Fruit fly (Drosophila melanogaster): ENCODE measurements around the gene CG14543.
A peak's percentile ranks its signal among the peaks of the same experiment; 100 is the strongest.

CG14543 gene

dm6 chr3R:26021195-26021914 lies 35.1 kb upstream of the CG14543 start (continued):
- TF ChIP-seq HLH54F (GFP tag; optimal IDR thresholded peaks at IDR 0.05) (peak; percentile 76), CG4820 (GFP tag; optimal IDR thresholded peaks at IDR 0.05) (peak; percentile 95), grau (tag; optimal IDR thresholded peaks at IDR 0.05) (peak; percentile 96), CG13123 (GFP tag; optimal IDR thresholded peaks at IDR 0.05) (peak; percentile 82), ac (GFP tag; optimal IDR thresholded peaks at IDR 0.05) (peak; percentile 86), CG10565 (GFP tag; optimal IDR thresholded peaks at IDR 0.05) (peak; percentile 53), CG12104 (GFP tag; optimal IDR thresholded peaks at IDR 0.05) (peak; percentile 97), dmrt11E (tag; optimal IDR thresholded peaks at IDR 0.05) (peak; percentile 99), E2f1 (GFP tag; IDR thresholded peaks at IDR 0.05) (peak; percentile 75), Gsc (GFP tag; IDR thresholded peaks at IDR 0.05) (peak; percentile 73), bab2 (GFP tag; optimal IDR thresholded peaks at IDR 0.05) (peak; percentile 88), sens (GFP tag) (peak; percentile 99), Sin3A (optimal IDR thresholded peaks at IDR 0.05) (no peak), CG9609 (GFP tag; optimal IDR thresholded peaks at IDR 0.05) (peak; percentile 79), CG14441 (GFP tag; IDR thresholded peaks at IDR 0.05) (no peak), CG3726 (GFP tag; IDR thresholded peaks at IDR 0.05) (peak; percentile 71; the same call in 2 of the 3 replicates), hth (optimal IDR thresholded peaks at IDR 0.05) (no peak), Ets65A (GFP tag) (peak; percentile 66), CG17802 (tag; optimal IDR thresholded peaks at IDR 0.05) (peak; percentile 57), nmo (GFP tag; optimal IDR thresholded peaks at IDR 0.05) (peak; percentile 99), CG10321 (GFP tag; IDR thresholded peaks at IDR 0.05) (peak; percentile 56), CG31441 (GFP tag; IDR thresholded peaks at IDR 0.05) (peak; percentile 99), CG17612 (GFP tag; IDR thresholded peaks at IDR 0.05) (peak; percentile 62), tio (GFP tag; optimal IDR thresholded peaks at IDR 0.05) (peak; percentile 98), Hr3 (GFP tag; optimal IDR thresholded peaks at IDR 0.05) (peak; percentile 97), phol (tag; optimal IDR thresholded peaks at IDR 0.05) (peak; percentile 98), CG6175 (GFP tag; IDR thresholded peaks at IDR 0.05) (peak; percentile 61; the same call in 1 of the 3 replicates), ab (GFP tag; optimal IDR thresholded peaks at IDR 0.05) (no peak), CG4730 (GFP tag; IDR thresholded peaks at IDR 0.05) (peak; percentile 72), mam (GFP tag; optimal IDR thresholded peaks at IDR 0.05) (peak; percentile 86), CG6791 (GFP tag; IDR thresholded peaks at IDR 0.05; ENCODE audit: partially characterized antibody) (peak; percentile 7; the same call in 1 of the 3 replicates), gce (GFP tag; IDR thresholded peaks at IDR 0.05) (no peak), ken (GFP tag; IDR thresholded peaks at IDR 0.05) (peak; percentile 52; the same call in 1 of the 3 replicates), pan (optimal IDR thresholded peaks at IDR 0.05) (no peak), pan (GFP tag; optimal IDR thresholded peaks at IDR 0.05 in 1 of 2, IDR thresholded peaks at IDR 0.05 in 1 of 2) (peak in 1 of 2 experiments; percentile 86), Mad (GFP tag; optimal IDR thresholded peaks at IDR 0.05) (peak; percentile 78), gsb (GFP tag; IDR thresholded peaks at IDR 0.05) (peak; percentile 61; the same call in 1 of the 2 replicates), Atf3 (GFP tag; optimal IDR thresholded peaks at IDR 0.05) (peak; percentile 73), ap (GFP tag; IDR thresholded peaks at IDR 0.05) (peak; percentile 75), hb (GFP tag; IDR thresholded peaks at IDR 0.05; ENCODE audit: partially characterized antibody) (peak; percentile 60; the same call in 1 of the 3 replicates), Oaz (GFP tag; IDR thresholded peaks at IDR 0.05) (peak; percentile 58; the same call in 1 of the 2 replicates), maf-S (GFP tag; optimal IDR thresholded peaks at IDR 0.05) (peak; percentile 80), kni (GFP tag; optimal IDR thresholded peaks at IDR 0.05) (peak; percentile 84), ase (GFP tag; IDR thresholded peaks at IDR 0.05) (peak; percentile 64; the same call in 2 of the 3 replicates), Vsx1 (GFP tag; optimal IDR thresholded peaks at IDR 0.05) (peak; percentile 94), Ravus (GFP tag; IDR thresholded peaks at IDR 0.05) (peak; percentile 20), wek (GFP tag; optimal IDR thresholded peaks at IDR 0.05) (no peak), pum (GFP tag; optimal IDR thresholded peaks at IDR 0.05) (peak; percentile 88), fru (optimal IDR thresholded peaks at IDR 0.05) (no peak), pzg (GFP tag; optimal IDR thresholded peaks at IDR 0.05) (no peak), CG1529 (GFP tag; optimal IDR thresholded peaks at IDR 0.05) (peak; percentile 93), chn (GFP tag; optimal IDR thresholded peaks at IDR 0.05) (peak; percentile 70)
